Worm (Caenorhabditis elegans) whole organism, early embryonic: ENCODE results near the gene C54C6.4.

ENCODE experiments used
- B0310.2 ChIP-seq: sonication (generic microtip); optimal IDR thresholded peaks from 2 replicates; lab custom pipeline; 2016; ENCODE audit warnings: mild to moderate bottlenecking, missing genetic modification characterization, missing compliant biosample characterization
- F13C5.2 ChIP-seq: sonication (generic microtip); optimal IDR thresholded peaks from 2 replicates; lab custom pipeline; 2017; ENCODE audit warnings: mild to moderate bottlenecking, missing genetic modification characterization, inconsistent platforms, missing compliant biosample characterization
- aly-1 ChIP-seq: sonication (generic microtip); optimal IDR thresholded peaks from 2 replicates; lab custom pipeline; 2016; ENCODE audit warnings: missing genetic modification characterization, missing compliant biosample characterization
- ama-1 ChIP-seq: fragments of 150-350 bp; optimal IDR thresholded peaks from 2 replicates; lab custom pipeline; 2014
- ceh-13 ChIP-seq: fragments of 200-800 bp; sonication (Bioruptor generic); optimal IDR thresholded peaks from 2 replicates; lab custom pipeline; 2018; ENCODE audit warnings: mild to moderate bottlenecking, missing genetic modification characterization, missing compliant biosample characterization
- ceh-36 ChIP-seq: sonication (generic microtip); optimal IDR thresholded peaks from 2 replicates; lab custom pipeline; 2016; ENCODE audit warnings: missing genetic modification characterization, inconsistent platforms, missing compliant biosample characterization
- ets-7 ChIP-seq: sonication (generic microtip); optimal IDR thresholded peaks from 2 replicates; lab custom pipeline; 2016; ENCODE audit warnings: missing genotype, missing genetic modification characterization, missing compliant biosample characterization
- flt-1 ChIP-seq: fragments of 200-800 bp; sonication (Bioruptor generic); IDR thresholded peaks from 2 replicates; pipeline ENCODE4 v1.3.6; 2022; ENCODE audit warnings: missing genetic modification characterization, missing compliant biosample characterization
- hmbx-1 ChIP-seq: sonication (generic microtip); optimal IDR thresholded peaks from 2 replicates; lab custom pipeline; 2016; ENCODE audit warnings: mild to moderate bottlenecking, missing genetic modification characterization, missing compliant biosample characterization
- hmg-4 ChIP-seq: fragments of 200-800 bp; sonication (Bioruptor generic); optimal IDR thresholded peaks from 2 replicates; lab custom pipeline; 2018; ENCODE audit warnings: mild to moderate bottlenecking, missing genetic modification characterization, missing compliant biosample characterization
- hnd-1 ChIP-seq: sonication (generic microtip); optimal IDR thresholded peaks from 2 replicates; lab custom pipeline; 2016; ENCODE audit warnings: missing genetic modification characterization, missing compliant biosample characterization
- pes-1 ChIP-seq: fragments of 200-800 bp; sonication (Bioruptor generic); IDR thresholded peaks from 2 replicates; pipeline ENCODE4 v1.3.6; 2022; ENCODE audit warnings: missing genetic modification reagents, missing genetic modification characterization, missing compliant biosample characterization
- scrt-1 ChIP-seq: fragments of 200-800 bp; sonication (Bioruptor generic); IDR thresholded peaks from 2 replicates; pipeline ENCODE4 v1.3.6; 2022; ENCODE audit warnings: missing genetic modification characterization, missing compliant biosample characterization
- sea-1 ChIP-seq: fragments of 200-800 bp; sonication (Bioruptor generic); conservative IDR thresholded peaks from 2 replicates; pipeline ENCODE4 v1.3.6; 2022; ENCODE audit warnings: missing genetic modification characterization, missing compliant biosample characterization
- tbx-11 ChIP-seq: fragments of 200-800 bp; sonication (Bioruptor generic); IDR thresholded peaks from 2 replicates; pipeline ENCODE4 v1.3.6; 2022; ENCODE audit warnings: missing genetic modification characterization, missing compliant biosample characterization
- tbx-37 ChIP-seq: fragments of 200-800 bp; sonication (Bioruptor generic); conservative IDR thresholded peaks from 2 replicates; pipeline ENCODE4 v1.3.6; 2022; ENCODE audit warnings: missing genetic modification reagents, missing genetic modification characterization, missing compliant biosample characterization
- tra-4 ChIP-seq: sonication (generic microtip); optimal IDR thresholded peaks from 2 replicates; lab custom pipeline; 2017; ENCODE audit warnings: missing genetic modification characterization, missing compliant biosample characterization

Gene C54C6.4

ce11 chrIII:3528342-3528741, 25.1 kb upstream of the C54C6.4 start, which contains the start of gene rpl-37:
Gene rpl-37, plus strand, starts transcription at chrIII:3528642.
- TF ChIP-seq F13C5.2 (tag; lab: Kevin White, UChicago) = no peak
- no peak for TF ChIP-seq tra-4 (tag; lab: Kevin White, UChicago)
- TF ChIP-seq tbx-11 (GFP tag; lab: Robert Waterston, UW) = no peak
- TF ChIP-seq hnd-1 (tag; lab: Kevin White, UChicago) = no peak
- no peak for TF ChIP-seq pes-1
- no peak for TF ChIP-seq hmg-4 (GFP tag; lab: Kevin White, UChicago)
- no peak for TF ChIP-seq ceh-36 (tag; lab: Kevin White, UChicago)

DNA sequence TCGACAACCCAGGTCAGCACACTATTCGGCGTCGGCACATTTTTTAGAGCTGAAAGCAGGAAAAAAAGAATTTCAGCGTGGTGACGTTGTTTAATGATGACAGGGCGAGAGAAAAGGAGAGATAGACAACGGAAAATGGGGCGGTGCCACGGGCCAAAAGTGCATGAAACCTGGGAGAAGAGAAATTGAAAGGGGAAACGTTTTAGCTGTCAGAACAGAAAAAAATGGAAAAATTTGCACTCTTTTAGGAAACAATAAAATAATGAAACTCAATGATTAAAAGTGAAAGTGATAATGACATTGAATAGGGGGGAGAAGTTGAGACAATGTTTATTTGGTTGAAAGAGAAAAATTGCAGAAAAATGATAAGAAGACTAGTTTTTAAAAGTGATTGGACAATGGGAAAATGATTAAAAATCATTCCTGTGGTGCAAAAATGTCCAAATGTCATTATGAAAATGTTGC, 23.7 kb upstream of the C54C6.4 start, which contains the start of gene pitp-1:
Gene pitp-1 (minus strand): TSS at position 51 of the 465 bp plus-strand sequence.
- TF ChIP-seq aly-1 (tag; lab: Kevin White, UChicago) = no peak
- TF ChIP-seq ceh-13 (GFP tag; lab: Kevin White, UChicago) = no peak
- TF ChIP-seq hnd-1 (tag; lab: Kevin White, UChicago) = no peak
- TF ChIP-seq scrt-1 (GFP tag; lab: Robert Waterston, UW) = no peak
- TF ChIP-seq B0310.2 (tag; lab: Kevin White, UChicago) = no peak
- TF ChIP-seq flt-1 (GFP tag; lab: Robert Waterston, UW) = no peak

DNA sequence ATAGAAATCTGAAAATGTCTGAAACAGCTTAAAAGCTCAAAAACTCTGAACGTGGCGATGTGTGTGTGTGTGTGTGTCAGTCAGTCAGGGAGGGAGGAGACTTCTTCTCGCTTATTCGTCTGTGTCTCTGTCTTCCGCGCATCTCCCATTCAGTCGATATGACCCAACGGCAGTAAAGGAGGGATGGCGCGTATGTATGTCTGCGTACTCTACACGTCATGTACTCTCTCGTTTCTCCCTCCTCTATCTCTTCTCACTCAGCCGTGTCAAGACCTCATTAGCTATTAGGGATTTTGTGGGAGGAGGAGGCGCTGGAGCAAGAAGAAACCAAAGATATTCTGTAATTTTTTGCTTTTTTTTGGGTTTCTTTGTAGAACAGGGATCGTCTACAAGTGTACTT, 21.4 kb upstream of the C54C6.4 start:
- no peak for TF ChIP-seq hmg-4 (GFP tag; lab: Kevin White, UChicago)
- TF ChIP-seq hmbx-1 (tag; lab: Kevin White, UChicago) = no peak
- TF ChIP-seq pes-1 = no peak
- TF ChIP-seq ceh-36 (tag; lab: Kevin White, UChicago) = no peak
- no peak for TF ChIP-seq scrt-1 (GFP tag; lab: Robert Waterston, UW)
- TF ChIP-seq tra-4 (tag; lab: Kevin White, UChicago) = no peak
- no peak for TF ChIP-seq flt-1 (GFP tag; lab: Robert Waterston, UW)
- no peak for TF ChIP-seq ets-7 (tag; lab: Kevin White, UChicago)
- TF ChIP-seq F13C5.2 (tag; lab: Kevin White, UChicago) = no peak
- TF ChIP-seq hnd-1 (tag; lab: Kevin White, UChicago) = no peak
- no peak for TF ChIP-seq sea-1
- no peak for TF ChIP-seq B0310.2 (tag; lab: Kevin White, UChicago)
- no peak for TF ChIP-seq tbx-37 (GFP tag; lab: Robert Waterston, UW)
- TF ChIP-seq aly-1 (tag; lab: Kevin White, UChicago) = no peak
- no peak for TF ChIP-seq ama-1 (lab: Kevin White, UChicago)
- TF ChIP-seq tbx-11 (GFP tag; lab: Robert Waterston, UW) = no peak
- TF ChIP-seq ceh-13 (GFP tag; lab: Kevin White, UChicago) = no peak

ce11 chrIII:3534185-3534584, 19.3 kb upstream of the C54C6.4 start:
- no peak for TF ChIP-seq ceh-36 (tag; lab: Kevin White, UChicago)
- no peak for TF ChIP-seq hmg-4 (GFP tag; lab: Kevin White, UChicago)
- TF ChIP-seq flt-1 (GFP tag; lab: Robert Waterston, UW) = no peak
- TF ChIP-seq pes-1 = no peak
- TF ChIP-seq ets-7 (tag; lab: Kevin White, UChicago) = no peak
- TF ChIP-seq aly-1 (tag; lab: Kevin White, UChicago) = no peak
- TF ChIP-seq tbx-37 (GFP tag; lab: Robert Waterston, UW) = no peak
- no peak for TF ChIP-seq B0310.2 (tag; lab: Kevin White, UChicago)
- TF ChIP-seq ama-1 (lab: Kevin White, UChicago) = no peak
- TF ChIP-seq tbx-11 (GFP tag; lab: Robert Waterston, UW) = no peak
- TF ChIP-seq sea-1 = no peak
- TF ChIP-seq hmbx-1 (tag; lab: Kevin White, UChicago) = no peak
- TF ChIP-seq tra-4 (tag; lab: Kevin White, UChicago) = no peak
- no peak for TF ChIP-seq ceh-13 (GFP tag; lab: Kevin White, UChicago)
- no peak for TF ChIP-seq F13C5.2 (tag; lab: Kevin White, UChicago)
- no peak for TF ChIP-seq scrt-1 (GFP tag; lab: Robert Waterston, UW)
- TF ChIP-seq hnd-1 (tag; lab: Kevin White, UChicago) = no peak

- TF ChIP-seq tra-4 (tag; lab: Kevin White, UChicago) (no peak), tbx-37 (GFP tag; lab: Robert Waterston, UW) (no peak), aly-1 (tag; lab: Kevin White, UChicago) (no peak), B0310.2 (tag; lab: Kevin White, UChicago) (no peak), ceh-36 (tag; lab: Kevin White, UChicago) (no peak), hnd-1 (tag; lab: Kevin White, UChicago) (no peak), hmg-4 (GFP tag; lab: Kevin White, UChicago) (no peak), ceh-13 (GFP tag; lab: Kevin White, UChicago) (no peak), pes-1 (no peak), ama-1 (lab: Kevin White, UChicago) (no peak), tbx-11 (GFP tag; lab: Robert Waterston, UW) (no peak), F13C5.2 (tag; lab: Kevin White, UChicago) (no peak), flt-1 (GFP tag; lab: Robert Waterston, UW) (no peak), sea-1 (no peak), scrt-1 (GFP tag; lab: Robert Waterston, UW) (no peak), hmbx-1 (tag; lab: Kevin White, UChicago) (no peak)
These were observed 16.0 kb upstream of the C54C6.4 start, which contains the start of gene cfap-20 for ce11 chrIII:3537401-3537800. Gene cfap-20, minus strand, starts transcription at chrIII:3537501.

DNA sequence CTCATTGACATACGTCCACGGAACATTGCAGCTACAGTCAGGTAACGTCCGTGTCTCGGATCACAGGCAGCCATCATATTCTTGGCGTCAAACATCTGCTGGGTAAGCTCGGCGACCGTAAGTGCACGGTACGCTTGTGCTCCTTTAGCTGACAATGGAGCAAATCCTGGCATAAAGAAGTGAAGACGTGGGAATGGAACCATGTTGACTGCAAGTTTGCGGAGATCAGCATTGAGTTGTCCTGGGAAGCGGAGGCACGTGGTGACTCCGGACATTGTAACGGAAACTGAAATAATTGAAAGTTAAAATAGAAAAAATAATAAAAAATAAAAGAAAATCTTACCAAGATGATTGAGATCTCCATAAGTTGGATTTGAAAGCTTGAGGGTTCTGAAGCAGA, 13.9 kb upstream of the C54C6.4 start:
- TF ChIP-seq ceh-13 (GFP tag; lab: Kevin White, UChicago) (no peak), tbx-37 (GFP tag; lab: Robert Waterston, UW) (no peak), aly-1 (tag; lab: Kevin White, UChicago) (no peak), flt-1 (GFP tag; lab: Robert Waterston, UW) (no peak), hmbx-1 (tag; lab: Kevin White, UChicago) (no peak), hmg-4 (GFP tag; lab: Kevin White, UChicago) (no peak), ama-1 (lab: Kevin White, UChicago) (no peak), pes-1 (no peak)

- TF ChIP-seq tbx-11 (GFP tag; lab: Robert Waterston, UW) (no peak), aly-1 (tag; lab: Kevin White, UChicago) (no peak), hnd-1 (tag; lab: Kevin White, UChicago) (no peak), pes-1 (peak; percentile 70), scrt-1 (GFP tag; lab: Robert Waterston, UW) (no peak), ets-7 (tag; lab: Kevin White, UChicago) (no peak), F13C5.2 (tag; lab: Kevin White, UChicago) (no peak), ama-1 (lab: Kevin White, UChicago) (no peak), hmg-4 (GFP tag; lab: Kevin White, UChicago) (no peak), sea-1 (no peak), tbx-37 (GFP tag; lab: Robert Waterston, UW) (0 out of 2 replicates have a peak, but pooled peaks have one; percentile 24)
These were observed 13.0 kb upstream of the C54C6.4 start for ce11 chrIII:3540424-3540823.
